Fruit fly (Drosophila melanogaster) whole organism, pupa: ENCODE measurements around the gene CG6985.

ENCODE experiments used
- CG10348 ChIP-seq: fragments of 200-800 bp; sonication (Bioruptor generic); IDR thresholded peaks from 2 replicates; pipeline ENCODE4 v1.3.6; 2022; ENCODE audit warnings: missing biosample characterization, missing genetic modification characterization
- CG12605 ChIP-seq: fragments of 200-800 bp; sonication (Bioruptor generic); IDR thresholded peaks from 2 replicates; pipeline ENCODE4 v1.3.6; 2022; ENCODE audit warnings: missing biosample characterization, missing genetic modification characterization
- CG13204 ChIP-seq: fragments of 200-800 bp; sonication (Bioruptor generic); optimal IDR thresholded peaks from 2 replicates; lab custom pipeline; 2018; ENCODE audit warnings: missing biosample characterization, mild to moderate bottlenecking, missing genetic modification characterization, moderate library complexity
- CG14655 ChIP-seq: fragments of 200-800 bp; sonication (Bioruptor generic); optimal IDR thresholded peaks from 3 replicates; lab custom pipeline; 2017; ENCODE audit warnings: mild to moderate bottlenecking, missing biosample characterization, missing genetic modification reagents, missing genetic modification characterization
- CG15710 ChIP-seq: fragments of 200-800 bp; sonication (Bioruptor generic); optimal IDR thresholded peaks from 2 replicates; lab custom pipeline; 2018; ENCODE audit warnings: missing biosample characterization, mild to moderate bottlenecking, missing genetic modification characterization, moderate library complexity
- CG17806 ChIP-seq: fragments of 200-800 bp; sonication (Bioruptor generic); optimal IDR thresholded peaks from 2 replicates; lab custom pipeline; 2018; ENCODE audit warnings: missing biosample characterization, mild to moderate bottlenecking, missing genetic modification characterization, moderate library complexity
- CG32121 ChIP-seq: fragments of 200-800 bp; sonication (Bioruptor generic); IDR thresholded peaks from 2 replicates; pipeline ENCODE4 v1.3.6; 2022; ENCODE audit warnings: missing biosample characterization, missing genetic modification characterization
- CG34367 ChIP-seq: fragments of 200-800 bp; sonication (Bioruptor generic); optimal IDR thresholded peaks from 2 replicates; lab custom pipeline; 2018; ENCODE audit warnings: missing biosample characterization, mild to moderate bottlenecking, missing genetic modification characterization
- CG4496 ChIP-seq: fragments of 200-800 bp; sonication (Bioruptor generic); IDR thresholded peaks from 3 replicates; pipeline ENCODE4 v1.3.6; 2022; ENCODE audit warnings: missing biosample characterization, missing genetic modification characterization
- CG8159 ChIP-seq: fragments of 200-800 bp; sonication (Bioruptor generic); optimal IDR thresholded peaks from 3 replicates; lab custom pipeline; 2018; ENCODE audit warnings: missing biosample characterization, mild to moderate bottlenecking, missing genetic modification characterization, moderate library complexity
- CG8301 ChIP-seq: fragments of 200-800 bp; sonication (Bioruptor generic); optimal IDR thresholded peaks from 2 replicates; lab custom pipeline; 2018; ENCODE audit warnings: missing biosample characterization, mild to moderate bottlenecking, missing genetic modification characterization
- CG9948 ChIP-seq: fragments of 200-800 bp; sonication (Bioruptor generic); optimal IDR thresholded peaks from 2 replicates; lab custom pipeline; 2018; ENCODE audit warnings: missing biosample characterization, mild to moderate bottlenecking, missing genetic modification characterization, moderate library complexity
- D1 ChIP-seq: fragments of 200-800 bp; sonication (Bioruptor generic); optimal IDR thresholded peaks from 2 replicates; lab custom pipeline; 2018; ENCODE audit warnings: missing biosample characterization, mild to moderate bottlenecking, missing genetic modification characterization, moderate library complexity
- EcR ChIP-seq: fragments of 200-800 bp; sonication (Bioruptor generic); optimal IDR thresholded peaks from 3 replicates; lab custom pipeline; 2019; ENCODE audit warnings: missing biosample characterization, missing genetic modification characterization, mild to moderate bottlenecking, moderate library complexity, missing genetic modification reagents
- Ets98B ChIP-seq: fragments of 200-800 bp; sonication (Bioruptor generic); IDR thresholded peaks from 2 replicates; pipeline ENCODE4 v1.3.6; 2022; ENCODE audit warnings: missing biosample characterization, missing genetic modification characterization
- Pif1A ChIP-seq: fragments of 200-800 bp; sonication (Bioruptor generic); optimal IDR thresholded peaks from 3 replicates; lab custom pipeline; 2016; ENCODE audit warnings: missing biosample characterization, missing genetic modification characterization
- Pif1B ChIP-seq: fragments of 200-800 bp; sonication (Bioruptor generic); optimal IDR thresholded peaks from 3 replicates; lab custom pipeline; 2016; ENCODE audit warnings: missing biosample characterization, missing genetic modification characterization
- Snoo ChIP-seq: fragments of 200-800 bp; sonication (Bioruptor generic); optimal IDR thresholded peaks from 3 replicates; lab custom pipeline; 2017; ENCODE audit warnings: missing biosample characterization, mild to moderate bottlenecking, missing genetic modification characterization, inconsistent platforms
- fd96Ca ChIP-seq: fragments of 200-800 bp; sonication (Bioruptor generic); IDR thresholded peaks from 3 replicates; pipeline ENCODE4 v1.3.6; 2022; ENCODE audit warnings: missing biosample characterization, missing genetic modification characterization
- gl ChIP-seq: fragments of 200-800 bp; sonication (Bioruptor generic); optimal IDR thresholded peaks from 2 replicates; lab custom pipeline; 2018; ENCODE audit warnings: missing biosample characterization, mild to moderate bottlenecking, missing genetic modification characterization
- rn ChIP-seq: fragments of 200-800 bp; sonication (Bioruptor generic); IDR thresholded peaks from 2 replicates; pipeline ENCODE4 v1.3.6; 2022; ENCODE audit warnings: missing biosample characterization, missing genetic modification characterization

The CG6985 gene

DNA sequence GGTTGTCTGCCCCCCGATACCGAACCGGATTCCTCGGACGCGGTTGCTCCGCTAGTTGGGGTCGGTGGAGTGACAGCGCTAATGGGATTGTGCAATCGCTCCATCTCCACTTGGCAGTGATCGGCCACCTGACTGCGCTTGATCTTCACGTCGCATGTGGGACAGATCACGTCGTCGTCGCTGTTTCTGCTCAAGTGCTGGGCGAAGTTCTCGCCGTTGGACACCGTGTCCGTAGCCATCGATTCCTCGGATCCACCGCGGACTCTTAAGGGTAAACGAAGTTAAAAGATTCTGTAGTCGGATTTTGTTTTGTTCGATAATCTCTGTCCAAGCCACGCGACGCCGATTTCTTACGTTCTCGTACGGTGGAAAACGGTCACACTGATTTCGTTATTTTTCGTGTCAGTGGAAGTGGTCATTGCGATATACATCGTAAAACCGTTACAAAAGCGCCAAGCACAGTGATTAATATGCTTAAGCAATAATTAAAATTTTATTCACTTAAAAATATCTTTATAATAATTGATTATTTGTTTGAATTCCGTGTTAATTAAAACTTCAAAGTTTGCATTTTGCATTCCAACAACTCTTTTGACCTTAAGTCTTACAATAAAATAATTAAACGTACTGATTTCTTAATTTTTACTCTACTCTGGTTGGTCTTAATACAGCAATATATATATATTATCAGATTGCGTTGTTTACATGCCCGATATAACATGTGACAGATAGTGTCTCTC is 14.7 kb upstream of the CG6985 start, which contains the start of gene RNF220:
Gene RNF220, minus strand, starts transcription at position 384 of the 740 bp plus-strand sequence.
- TF ChIP-seq CG12605 (GFP tag; lab: Robert Waterston, UW) = no peak
- no peak for TF ChIP-seq CG10348 (GFP tag; lab: Robert Waterston, UW)
- TF ChIP-seq CG8301 = no peak
- no peak for TF ChIP-seq CG17806 (tag; lab: Kevin White, UChicago)
- TF ChIP-seq CG8159 (tag; lab: Kevin White, UChicago) = peak; percentile 25
- TF ChIP-seq Pif1B = no peak
- no peak for TF ChIP-seq CG13204
- TF ChIP-seq CG34367 (tag; lab: Kevin White, UChicago) = no peak
- TF ChIP-seq Ets98B (GFP tag; lab: Robert Waterston, UW) = no peak
- TF ChIP-seq EcR (GFP tag; lab: Kevin White, UChicago) = no peak
- peak; percentile 41 for TF ChIP-seq CG14655 (GFP tag; lab: Kevin White, UChicago)
- peak; percentile 1 for TF ChIP-seq Snoo
- no peak; the same call in 1 of the 2 replicates for TF ChIP-seq CG32121 (GFP tag; lab: Robert Waterston, UW)
- no peak for TF ChIP-seq gl (tag; lab: Kevin White, UChicago)
- TF ChIP-seq CG15710 = peak; percentile 2
- TF ChIP-seq CG4496 (GFP tag; lab: Robert Waterston, UW) = 0 out of 3 replicates have a peak, but pooled peaks have one; percentile 29
- TF ChIP-seq D1 (tag; lab: Kevin White, UChicago) = no peak

dm6 chr3R:22726771-22727455 is 14.0 kb upstream of the CG6985 start, which contains the start of gene CG45049:
CG45049 (plus strand) TSS chr3R:22726967.
- TF ChIP-seq D1 (tag; lab: Kevin White, UChicago) (no peak), CG4496 (GFP tag; lab: Robert Waterston, UW) (no peak), CG9948 (tag; lab: Kevin White, UChicago) (no peak), rn (GFP tag; lab: Robert Waterston, UW) (no peak), CG8301 (no peak), CG12605 (GFP tag; lab: Robert Waterston, UW) (no peak), CG17806 (tag; lab: Kevin White, UChicago) (no peak), Ets98B (GFP tag; lab: Robert Waterston, UW) (no peak), EcR (GFP tag; lab: Kevin White, UChicago) (no peak), CG32121 (GFP tag; lab: Robert Waterston, UW) (no peak), Pif1B (no peak), CG34367 (tag; lab: Kevin White, UChicago) (no peak)

dm6 chr3R:22727456-22727833 is 13.5 kb upstream of the CG6985 start:
- TF ChIP-seq rn (GFP tag; lab: Robert Waterston, UW) = no peak
- no peak for TF ChIP-seq CG4496 (GFP tag; lab: Robert Waterston, UW)
- no peak for TF ChIP-seq gl (tag; lab: Kevin White, UChicago)
- no peak for TF ChIP-seq Ets98B (GFP tag; lab: Robert Waterston, UW)
- no peak for TF ChIP-seq CG8301

DNA sequence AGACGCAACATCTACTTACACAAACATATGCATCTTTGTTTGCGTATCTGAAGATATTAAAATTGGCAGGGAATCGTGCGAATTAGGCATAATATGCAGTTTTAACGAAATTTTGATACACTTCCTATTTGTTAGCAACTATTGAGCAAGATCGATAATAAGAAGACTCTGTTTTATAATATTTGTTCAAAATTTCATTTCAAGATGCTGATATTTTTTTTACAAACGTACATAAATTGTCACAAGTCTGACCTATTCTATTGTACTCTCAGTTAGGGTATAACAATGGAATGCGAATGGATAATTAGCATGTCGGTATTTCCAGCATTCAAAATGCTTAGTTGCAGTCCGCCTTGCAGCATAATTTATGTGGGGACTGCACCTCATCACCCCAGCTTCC is 13.1 kb upstream of the CG6985 start:
- peak; percentile 31 for TF ChIP-seq CG34367 (tag; lab: Kevin White, UChicago)
- TF ChIP-seq D1 (tag; lab: Kevin White, UChicago) = no peak
- no peak for TF ChIP-seq CG15710
- TF ChIP-seq CG10348 (GFP tag; lab: Robert Waterston, UW) = no peak
- TF ChIP-seq Pif1A (GFP tag; lab: Kevin White, UChicago) = no peak
- TF ChIP-seq Ets98B (GFP tag; lab: Robert Waterston, UW) = peak; percentile 70
- TF ChIP-seq rn (GFP tag; lab: Robert Waterston, UW) = 0 out of 2 replicates have a peak, but pooled peaks have one; percentile 6
- no peak for TF ChIP-seq Snoo
- TF ChIP-seq CG17806 (tag; lab: Kevin White, UChicago) = peak; percentile 27
- TF ChIP-seq fd96Ca (GFP tag; lab: Robert Waterston, UW) = no peak
- no peak for TF ChIP-seq CG13204
- TF ChIP-seq CG8159 (tag; lab: Kevin White, UChicago) = no peak
- TF ChIP-seq CG12605 (GFP tag; lab: Robert Waterston, UW) = peak; percentile 55; the same call in 1 of the 2 replicates
- TF ChIP-seq Pif1B = no peak
- no peak for TF ChIP-seq EcR (GFP tag; lab: Kevin White, UChicago)
- TF ChIP-seq CG14655 (GFP tag; lab: Kevin White, UChicago) = no peak
- no peak for TF ChIP-seq gl (tag; lab: Kevin White, UChicago)
- TF ChIP-seq CG8301 = peak; percentile 64
- peak; percentile 80 for TF ChIP-seq CG4496 (GFP tag; lab: Robert Waterston, UW)
- TF ChIP-seq CG9948 (tag; lab: Kevin White, UChicago) = peak; percentile 53
- peak; percentile 51; the same call in 1 of the 2 replicates for TF ChIP-seq CG32121 (GFP tag; lab: Robert Waterston, UW)

dm6 chr3R:22732995-22733394 is 8.0 kb upstream of the CG6985 start:
- TF ChIP-seq Pif1A (GFP tag; lab: Kevin White, UChicago) = no peak
- no peak for TF ChIP-seq CG9948 (tag; lab: Kevin White, UChicago)
- no peak for TF ChIP-seq CG8301
- TF ChIP-seq CG13204 = no peak
- no peak for TF ChIP-seq CG8159 (tag; lab: Kevin White, UChicago)
- no peak for TF ChIP-seq Snoo
- TF ChIP-seq D1 (tag; lab: Kevin White, UChicago) = no peak
- no peak for TF ChIP-seq gl (tag; lab: Kevin White, UChicago)
- TF ChIP-seq CG17806 (tag; lab: Kevin White, UChicago) = no peak
